Fruit fly (Drosophila melanogaster): Measurements from ENCODE around the gene CG3916.

Gene CG3916

dm6 chr3R:12226239-12226638 is 3.0 kb upstream of the CG3916 start, which contains the start of gene CG12256:
CG12256 (minus strand) TSS chr3R:12226339.
- TF ChIP-seq CG31627 (GFP tag; optimal IDR thresholded peaks at IDR 0.05) (no peak), vri (GFP tag; optimal IDR thresholded peaks at IDR 0.05) (no peak), Eip78C (GFP tag) (no peak), CG6276 (GFP tag; optimal IDR thresholded peaks at IDR 0.05) (no peak), Hr4 (GFP tag; optimal IDR thresholded peaks at IDR 0.05) (no peak), svp (GFP tag) (peak; percentile 34), CG10669 (GFP tag; optimal IDR thresholded peaks at IDR 0.05) (no peak), CG10631 (GFP tag; optimal IDR thresholded peaks at IDR 0.05) (no peak)

DNA sequence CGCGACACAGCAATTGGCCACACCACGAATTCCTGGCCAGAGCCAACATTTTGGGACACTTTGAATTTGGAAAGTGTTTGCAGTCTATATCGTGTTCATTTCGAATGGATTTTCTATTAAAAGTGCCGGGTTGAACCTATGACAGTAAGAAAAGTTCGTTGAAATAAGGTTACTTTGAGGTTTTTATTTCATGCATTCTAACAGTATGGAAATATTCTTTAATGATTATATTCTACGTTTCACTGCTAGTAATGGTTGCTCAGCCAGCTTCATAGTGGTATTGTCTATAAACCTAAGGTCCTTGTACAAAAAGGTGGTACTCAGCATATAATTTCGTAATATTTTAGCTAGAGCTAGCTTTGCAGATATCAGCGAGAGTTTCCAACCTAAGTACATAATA is 3.4 kb downstream of the CG3916 start, which contains the start of gene Pglym87:
TSS of gene Pglym87 (minus strand) at position 101 of the 400 bp plus-strand sequence.
- TF ChIP-seq salr (GFP tag; optimal IDR thresholded peaks at IDR 0.05), result no peak
- TF ChIP-seq CG6792 (GFP tag; optimal IDR thresholded peaks at IDR 0.05), result no peak
- TF ChIP-seq Sox15 (GFP tag; optimal IDR thresholded peaks at IDR 0.05), result no peak
- TF ChIP-seq spab (GFP tag; optimal IDR thresholded peaks at IDR 0.05), result no peak
- no peak for TF ChIP-seq Sox14 (GFP tag; optimal IDR thresholded peaks at IDR 0.05)
- no peak for TF ChIP-seq CG6276 (GFP tag; optimal IDR thresholded peaks at IDR 0.05)
- TF ChIP-seq CG11762 (GFP tag; optimal IDR thresholded peaks at IDR 0.05; ENCODE audit: insufficient read depth), result no peak
- no peak for TF ChIP-seq CG3032 (tag; optimal IDR thresholded peaks at IDR 0.05)
- TF ChIP-seq Lpt (GFP tag; optimal IDR thresholded peaks at IDR 0.05), result no peak
- no peak for TF ChIP-seq CG8319 (GFP tag; optimal IDR thresholded peaks at IDR 0.05)
- no peak for TF ChIP-seq fkh (GFP tag; optimal IDR thresholded peaks at IDR 0.05)
- no peak for TF ChIP-seq CG10669 (GFP tag; optimal IDR thresholded peaks at IDR 0.05)
- no peak for TF ChIP-seq Hr4 (GFP tag; optimal IDR thresholded peaks at IDR 0.05)
- TF ChIP-seq Smox (GFP tag; optimal IDR thresholded peaks at IDR 0.05), result no peak

- TF ChIP-seq CG3032 (tag; optimal IDR thresholded peaks at IDR 0.05), result no peak
- TF ChIP-seq Gug (GFP tag; IDR thresholded peaks at IDR 0.05), result no peak
- TF ChIP-seq Met (GFP tag; optimal IDR thresholded peaks at IDR 0.05), result no peak
- no peak for TF ChIP-seq salr (GFP tag; optimal IDR thresholded peaks at IDR 0.05)
- no peak for TF ChIP-seq CG6808 (GFP tag; optimal IDR thresholded peaks at IDR 0.05)
- no peak for TF ChIP-seq fd59A (GFP tag; optimal IDR thresholded peaks at IDR 0.05)
- no peak for TF ChIP-seq Sox15 (GFP tag; optimal IDR thresholded peaks at IDR 0.05)
- TF ChIP-seq CG6276 (GFP tag; optimal IDR thresholded peaks at IDR 0.05), result no peak
Observed at dm6 chr3R:12234584-12234983, 5.4 kb downstream of the CG3916 start, which contains the start of gene Cyp313a5. Cyp313a5 (minus strand) TSS chr3R:12234684.

DNA sequence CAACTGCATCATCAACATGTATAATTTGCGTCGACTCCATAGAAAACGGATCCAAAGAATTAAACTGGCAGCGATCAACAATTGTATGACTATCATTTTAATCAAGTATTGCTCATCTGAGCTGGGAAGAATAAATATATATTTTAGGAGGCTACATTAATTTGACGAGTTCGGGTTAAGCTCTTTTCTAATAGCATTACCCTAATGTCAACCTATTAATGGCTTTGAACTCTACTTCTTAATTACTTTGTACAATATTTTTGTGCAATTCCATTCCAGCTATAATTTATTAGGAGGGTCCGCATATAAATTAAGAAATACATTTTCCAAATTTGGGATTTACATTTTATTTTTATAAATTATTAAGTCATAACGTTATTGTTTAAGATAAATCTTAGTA is 7.6 kb downstream of the CG3916 start, which contains the start of gene Cyp313a2:
TSS of gene Cyp313a2 (minus strand) at position 101 of the 400 bp plus-strand sequence.
- TF ChIP-seq CG6792 (GFP tag; optimal IDR thresholded peaks at IDR 0.05), result no peak

- TF ChIP-seq CG4318 (GFP tag; optimal IDR thresholded peaks at IDR 0.05) (no peak), fkh (GFP tag; optimal IDR thresholded peaks at IDR 0.05) (no peak), CG6854 (GFP tag; optimal IDR thresholded peaks at IDR 0.05) (no peak), Eip93F (GFP tag; optimal IDR thresholded peaks at IDR 0.05) (no peak), Hr39 (GFP tag; optimal IDR thresholded peaks at IDR 0.05) (no peak), CG9139 (GFP tag; optimal IDR thresholded peaks at IDR 0.05) (no peak), Gug (GFP tag; IDR thresholded peaks at IDR 0.05) (no peak), spab (GFP tag; optimal IDR thresholded peaks at IDR 0.05) (no peak), pdm3 (GFP tag; optimal IDR thresholded peaks at IDR 0.05) (no peak), Ets96B (tag; optimal IDR thresholded peaks at IDR 0.05) (no peak)
Observed at dm6 chr3R:12239166-12239565, 10.0 kb downstream of the CG3916 start, which contains the start of gene Cyp313a3. Cyp313a3 (minus strand) TSS chr3R:12239266.

DNA sequence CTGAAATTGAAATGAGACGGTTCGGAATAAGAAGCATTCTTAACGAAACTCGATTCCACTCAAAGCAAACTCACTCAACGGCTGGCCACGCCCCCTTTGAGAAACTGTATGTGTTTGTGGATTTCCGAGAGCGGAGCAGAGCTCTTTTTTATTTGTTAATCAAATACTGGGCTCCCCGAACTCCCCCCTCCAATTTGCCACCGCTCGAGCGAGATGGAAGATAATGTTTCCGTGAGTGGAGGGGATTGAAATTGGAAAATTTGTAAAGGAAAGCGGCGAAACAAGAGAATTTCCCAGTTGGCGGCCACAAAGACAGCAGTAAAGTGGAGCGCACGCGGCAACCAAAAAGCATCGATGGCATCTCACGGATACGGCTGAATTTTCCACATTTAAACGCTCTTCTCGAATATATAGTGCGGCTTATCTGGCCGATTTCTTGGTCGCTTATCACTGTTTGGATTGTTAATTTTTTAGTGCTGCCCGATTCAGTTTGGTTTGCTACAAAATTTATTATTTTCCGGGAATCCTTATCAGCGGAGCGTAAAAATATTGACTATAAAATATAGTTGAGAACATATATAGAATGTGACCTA is 15.4 kb downstream of the CG3916 start:
- TF ChIP-seq CG6276 (GFP tag; optimal IDR thresholded peaks at IDR 0.05) (peak; percentile 27), fkh (GFP tag; optimal IDR thresholded peaks at IDR 0.05) (peak; percentile 78), eg (GFP tag; IDR thresholded peaks at IDR 0.05) (peak; percentile 51; the same call in 1 of the 3 replicates), CG11294 (GFP tag; IDR thresholded peaks at IDR 0.05) (no peak), topi (GFP tag; optimal IDR thresholded peaks at IDR 0.05) (peak; percentile 4), lz (GFP tag; optimal IDR thresholded peaks at IDR 0.05) (no peak), svp (GFP tag) (peak; percentile 99), CG3919 (GFP tag; optimal IDR thresholded peaks at IDR 0.05) (peak; percentile 14), net (GFP tag; optimal IDR thresholded peaks at IDR 0.05) (peak; percentile 15), Hr38 (GFP tag; optimal IDR thresholded peaks at IDR 0.05) (no peak)
